Fruit fly (Drosophila melanogaster) whole organism, embryonic: ENCODE measurements around the gene CG43333.
A peak's percentile ranks its signal among the peaks of the same experiment; 100 is the strongest.

Experiments
- Ada2b ChIP-seq: fragments of 200-800 bp; sonication (Bioruptor generic); IDR thresholded peaks from 2 replicates; pipeline ENCODE4 v1.3.6; 2022; ENCODE audit warnings: missing biosample characterization, missing genetic modification characterization
- Aef1 ChIP-seq: fragments of 200-800 bp; sonication (Bioruptor generic); IDR thresholded peaks from 3 replicates; pipeline ENCODE4 v1.3.6; 2022; ENCODE audit warnings: missing biosample characterization, missing genetic modification characterization
- Atf6 ChIP-seq: fragments of 200-800 bp; sonication (Bioruptor generic); IDR thresholded peaks from 2 replicates; pipeline ENCODE4 v1.3.6; 2022; ENCODE audit warnings: missing biosample characterization, missing genetic modification characterization
- BEAF-32 ChIP-seq: fragments of 200-800 bp; sonication (Bioruptor generic); optimal IDR thresholded peaks from 3 replicates; lab custom pipeline; 2017; ENCODE audit warnings: missing biosample characterization, missing genetic modification characterization, mild to moderate bottlenecking, moderate library complexity, missing genetic modification reagents
- Blimp-1 ChIP-seq: fragments of 200-800 bp; sonication (Bioruptor generic); optimal IDR thresholded peaks from 3 replicates; lab custom pipeline; 2018; ENCODE audit warnings: missing biosample characterization, missing genetic modification characterization, mild to moderate bottlenecking, moderate library complexity, missing genetic modification reagents
- BtbVII ChIP-seq: fragments of 200-800 bp; sonication (Bioruptor generic); optimal IDR thresholded peaks from 3 replicates; lab custom pipeline; 2017; ENCODE audit warnings: missing biosample characterization, mild to moderate bottlenecking, missing genetic modification characterization
- CG11696 ChIP-seq: fragments of 200-800 bp; sonication (Bioruptor generic); IDR thresholded peaks from 2 replicates; pipeline ENCODE4 v1.3.6; 2022; ENCODE audit warnings: missing biosample characterization, missing genetic modification characterization
- CG17359 ChIP-seq: fragments of 200-800 bp; sonication (Bioruptor generic); optimal IDR thresholded peaks from 3 replicates; lab custom pipeline; 2018; ENCODE audit warnings: missing biosample characterization, mild to moderate bottlenecking, missing genetic modification characterization, moderate library complexity
- CG18262 ChIP-seq: fragments of 200-800 bp; optimal IDR thresholded peaks from 3 replicates; lab custom pipeline; 2019; ENCODE audit warnings: missing biosample characterization, mild to moderate bottlenecking, missing genetic modification characterization, moderate library complexity
- CG2712 ChIP-seq: fragments of 200-800 bp; optimal IDR thresholded peaks from 3 replicates; lab custom pipeline; 2019; ENCODE audit warnings: missing biosample characterization, mild to moderate bottlenecking, missing genetic modification characterization, moderate library complexity
- CG31441 ChIP-seq: fragments of 200-800 bp; sonication (Bioruptor generic); IDR thresholded peaks from 2 replicates; pipeline ENCODE4 v1.3.6; 2022; ENCODE audit warnings: missing biosample characterization, missing genetic modification characterization
- CG3281 ChIP-seq: fragments of 200-800 bp; sonication (Bioruptor generic); optimal IDR thresholded peaks from 3 replicates; lab custom pipeline; 2017; ENCODE audit warnings: missing biosample characterization, mild to moderate bottlenecking, missing genetic modification characterization
- CG42726 ChIP-seq: fragments of 200-800 bp; sonication (Bioruptor generic); IDR thresholded peaks from 2 replicates; pipeline ENCODE4 v1.3.6; 2022; ENCODE audit warnings: missing biosample characterization, missing genetic modification characterization; ENCODE audit not compliant: partially characterized antibody
- CG4617 ChIP-seq: fragments of 200-800 bp; sonication (Bioruptor generic); optimal IDR thresholded peaks from 3 replicates; lab custom pipeline; 2016; ENCODE audit warnings: missing biosample characterization, missing genetic modification characterization, borderline replicate concordance
- CG7786 ChIP-seq: fragments of 200-800 bp; sonication (Bioruptor generic); optimal IDR thresholded peaks from 2 replicates; lab custom pipeline; 2016; ENCODE audit warnings: missing biosample characterization, missing genetic modification characterization
- Dip2 ChIP-seq: fragments of 200-800 bp; sonication (Bioruptor generic); IDR thresholded peaks from 2 replicates; pipeline ENCODE4 v1.3.6; 2022; ENCODE audit warnings: missing biosample characterization, missing genetic modification characterization
- Ets65A ChIP-seq: fragments of 200-800 bp; sonication (Bioruptor generic); peaks from one replicate; lab custom pipeline; 2016; ENCODE audit warnings: missing biosample characterization, missing genetic modification characterization
- Ets97D ChIP-seq: fragments of 200-800 bp; sonication (Bioruptor generic); optimal IDR thresholded peaks from 3 replicates; lab custom pipeline; 2016; ENCODE audit warnings: missing biosample characterization, missing genetic modification characterization
- Fer1 ChIP-seq: fragments of 200-800 bp; sonication (Bioruptor generic); optimal IDR thresholded peaks from 2 replicates; lab custom pipeline; 2017; ENCODE audit warnings: missing biosample characterization, mild to moderate bottlenecking, missing genetic modification characterization
- H15 ChIP-seq: fragments of 200-800 bp; sonication (Bioruptor generic); IDR thresholded peaks from 3 replicates; pipeline ENCODE4 v1.3.6; 2022; ENCODE audit warnings: missing biosample characterization, missing genetic modification characterization
- HmgD ChIP-seq: fragments of 200-800 bp; sonication (Bioruptor generic); optimal IDR thresholded peaks from 3 replicates; lab custom pipeline; 2016; ENCODE audit warnings: missing biosample characterization, missing genetic modification characterization
- HmgZ ChIP-seq: fragments of 200-800 bp; sonication (Bioruptor generic); optimal IDR thresholded peaks from 2 replicates; lab custom pipeline; 2018; ENCODE audit warnings: missing biosample characterization, mild to moderate bottlenecking, missing genetic modification characterization
- Lhr ChIP-seq: fragments of 200-800 bp; sonication (Bioruptor generic); optimal IDR thresholded peaks from 3 replicates; lab custom pipeline; 2017; ENCODE audit warnings: mild to moderate bottlenecking, missing biosample characterization, missing genetic modification reagents, missing genetic modification characterization
- Max ChIP-seq: fragments of 200-800 bp; sonication (Bioruptor generic); optimal IDR thresholded peaks from 2 replicates; lab custom pipeline; 2016; ENCODE audit warnings: missing biosample characterization, mild to moderate bottlenecking, missing genetic modification characterization
- NFAT ChIP-seq: fragments of 200-800 bp; sonication (Bioruptor generic); IDR thresholded peaks from 2 replicates; pipeline ENCODE4 v1.3.6; 2022; ENCODE audit warnings: missing biosample characterization, missing genetic modification characterization
- Xrp1 ChIP-seq: fragments of 200-800 bp; sonication (Bioruptor generic); IDR thresholded peaks from 2 replicates; pipeline ENCODE4 v1.3.6; 2022; ENCODE audit warnings: missing biosample characterization, missing genetic modification characterization
- bsh ChIP-seq, 2 experiments: fragments of 200-800 bp; sonication (Bioruptor generic); optimal IDR thresholded peaks; 2 replicates each; lab custom pipeline; 2017 to 2018; ENCODE audit warnings: mild to moderate bottlenecking in 2 of 2, missing biosample characterization in 2 of 2, missing genetic modification characterization in 2 of 2, moderate library complexity in 1 of 2
- eve ChIP-seq, 2 experiments: fragments of >200 bp; optimal IDR thresholded peaks; 2 replicates each; lab custom pipeline; 2017; ENCODE audit warnings: missing biosample characterization in 2 of 2, missing genetic modification characterization in 2 of 2
- h ChIP-seq: fragments of >200 bp; optimal IDR thresholded peaks from 2 replicates; lab custom pipeline; 2017
- ind ChIP-seq: fragments of 200-800 bp; sonication (Bioruptor generic); optimal IDR thresholded peaks from 3 replicates; lab custom pipeline; 2016; ENCODE audit warnings: missing biosample characterization, missing genetic modification characterization
- kni ChIP-seq: fragments of 200-800 bp; sonication (Bioruptor generic); optimal IDR thresholded peaks from 3 replicates; lab custom pipeline; 2017; ENCODE audit warnings: mild to moderate bottlenecking, missing biosample characterization, missing genetic modification reagents, missing genetic modification characterization
- nerfin-2 ChIP-seq: fragments of 200-800 bp; sonication (Bioruptor generic); IDR thresholded peaks from 2 replicates; pipeline ENCODE4 v1.3.6; 2022; ENCODE audit warnings: missing biosample characterization, missing genetic modification characterization; ENCODE audit not compliant: partially characterized antibody
- otp ChIP-seq: fragments of 200-800 bp; sonication (Bioruptor generic); IDR thresholded peaks from 3 replicates; pipeline ENCODE4, ENCODE4 v1.3.6; 2022; ENCODE audit warnings: missing biosample characterization, missing genetic modification characterization
- pita ChIP-seq: fragments of 200-800 bp; sonication (Bioruptor generic); optimal IDR thresholded peaks from 2 replicates; lab custom pipeline; 2017; ENCODE audit warnings: missing biosample characterization, mild to moderate bottlenecking, missing genetic modification characterization
- pnt ChIP-seq: fragments of 200-800 bp; sonication (Bioruptor generic); optimal IDR thresholded peaks from 3 replicates; lab custom pipeline; 2016; ENCODE audit warnings: missing biosample characterization, missing genetic modification characterization
- row ChIP-seq: fragments of 200-800 bp; sonication (Bioruptor generic); IDR thresholded peaks from 3 replicates; pipeline ENCODE4 v1.3.6; 2022; ENCODE audit warnings: missing biosample characterization, missing genetic modification characterization
- sc ChIP-seq, 3 experiments: fragments of >200 bp in 2 of 3; fragments of 200-800 bp in 1 of 3; sonication (Bioruptor generic) in 1 of 3; optimal IDR thresholded peaks; 2 replicates in 2 of 3; 3 replicates in 1 of 3; lab custom pipeline; 2017; ENCODE audit warnings: mild to moderate bottlenecking in 1 of 3, missing biosample characterization in 1 of 3, missing genetic modification characterization in 1 of 3, missing genetic modification reagents in 1 of 3
- tin ChIP-seq: fragments of 200-800 bp; sonication (Bioruptor generic); optimal IDR thresholded peaks from 3 replicates; lab custom pipeline; 2016; ENCODE audit warnings: missing biosample characterization, missing genetic modification characterization
- usp ChIP-seq: fragments of >200 bp; optimal IDR thresholded peaks from 2 replicates; lab custom pipeline; 2017; ENCODE audit warnings: missing biosample characterization, missing genetic modification characterization
- vvl ChIP-seq: fragments of 200-800 bp; sonication (Bioruptor generic); IDR thresholded peaks from 2 replicates; pipeline ENCODE4 v1.3.6; 2022; ENCODE audit warnings: missing biosample characterization, missing genetic modification characterization
- zfh1 ChIP-seq: fragments of 200-800 bp; sonication (Bioruptor generic); IDR thresholded peaks from 3 replicates; pipeline ENCODE4 v1.3.6; 2022; ENCODE audit warnings: missing biosample characterization, missing genetic modification characterization

CG43333 gene

DNA sequence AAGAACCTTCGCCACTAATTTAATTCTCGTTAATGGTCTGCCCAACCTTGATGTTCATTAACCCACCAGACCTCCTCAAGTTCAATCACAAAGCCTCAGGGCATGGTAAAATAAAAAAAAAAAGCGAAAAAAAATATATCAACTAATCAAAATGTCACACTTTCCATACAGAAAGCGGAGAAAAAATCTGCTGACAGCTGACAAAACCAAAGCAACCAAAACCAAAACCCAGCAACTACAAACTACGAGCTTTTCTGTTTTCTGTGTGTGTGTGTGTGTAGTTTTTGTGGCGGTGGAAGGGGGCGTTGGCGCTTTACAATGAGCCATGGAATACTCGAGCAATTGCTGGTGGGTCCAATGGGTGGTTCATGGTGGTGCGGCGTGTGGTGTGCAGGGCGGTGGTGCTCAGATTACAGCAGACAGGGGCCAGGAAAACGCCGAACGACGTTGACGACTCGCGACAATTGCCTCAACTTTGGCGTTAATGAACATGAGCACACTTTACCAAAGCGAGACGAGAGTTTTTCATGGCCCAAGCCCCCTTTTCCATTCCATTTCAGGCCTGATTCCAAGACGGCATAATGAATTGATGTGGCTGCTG, 23.4 kb upstream of the CG43333 start (continued):
- TF ChIP-seq CG31441 (GFP tag; lab: Robert Waterston, UW), result no peak
- peak; percentile 30; the same call in 1 of the 2 replicates for TF ChIP-seq Atf6
- TF ChIP-seq pnt (GFP tag; lab: Kevin White, UChicago), result no peak
- no peak for TF ChIP-seq sc (optimal IDR thresholded peaks at IDR 0.05; lab: Kevin White, UChicago)
- TF ChIP-seq sc (GFP tag; optimal IDR thresholded peaks at IDR 0.05; lab: Kevin White, UChicago), result no peak
- TF ChIP-seq nerfin-2 (GFP tag; lab: Robert Waterston, UW), result no peak
- no peak for TF ChIP-seq BEAF-32 (GFP tag; lab: Kevin White, UChicago)
- no peak for TF ChIP-seq CG17359 (tag; lab: Kevin White, UChicago)
- TF ChIP-seq CG11696 (GFP tag; lab: Robert Waterston, UW), result no peak
- TF ChIP-seq tin (GFP tag; lab: Kevin White, UChicago), result no peak
- TF ChIP-seq otp (GFP tag; lab: Robert Waterston, UW), result no peak
- no peak for TF ChIP-seq Aef1 (GFP tag; lab: Robert Waterston, UW)

DNA sequence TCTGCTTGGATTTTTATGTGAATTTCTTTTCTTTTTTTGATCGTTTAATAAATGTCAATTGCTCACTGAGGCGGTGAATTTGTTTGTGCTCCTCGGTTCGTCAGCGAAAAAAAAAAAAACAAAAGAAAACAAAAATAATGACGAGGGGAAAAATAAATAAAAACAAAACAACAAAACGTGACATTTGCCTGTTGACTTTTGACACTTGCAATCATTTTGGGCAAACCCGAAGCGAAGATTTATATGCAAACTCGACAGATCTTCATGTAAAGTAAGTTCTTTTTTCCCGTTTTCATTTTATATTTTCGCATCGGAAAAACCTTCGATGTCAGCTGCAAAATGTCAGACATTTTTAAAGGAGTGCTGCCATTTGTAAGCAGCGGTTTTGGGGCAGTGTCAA, 19.9 kb upstream of the CG43333 start:
- no peak for TF ChIP-seq Lhr (GFP tag; lab: Kevin White, UChicago)
- no peak for TF ChIP-seq h (lab: Kevin White, UChicago)
- no peak for TF ChIP-seq Max
- no peak for TF ChIP-seq Fer1 (GFP tag; lab: Kevin White, UChicago)

DNA sequence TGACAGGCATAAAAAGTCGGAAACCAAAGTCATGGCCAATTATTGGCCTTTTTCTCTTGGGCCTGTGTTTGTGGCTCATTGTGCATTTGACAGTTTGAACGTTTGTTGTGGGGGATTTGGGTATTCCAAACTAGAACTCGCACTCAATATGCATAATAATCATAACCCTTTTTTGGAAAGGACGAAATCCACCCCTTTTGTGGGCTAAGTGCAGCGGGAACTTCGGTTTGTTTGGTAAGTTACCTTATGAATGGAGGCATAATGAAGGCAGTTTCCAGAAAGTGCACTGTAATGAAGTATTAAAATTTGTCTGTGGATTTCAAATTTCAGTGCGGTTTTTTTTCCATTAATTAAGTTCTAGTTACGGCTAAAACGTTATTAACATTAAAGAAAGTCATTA, 17.9 kb upstream of the CG43333 start:
- TF ChIP-seq CG4617 (GFP tag; lab: Kevin White, UChicago), result no peak
- TF ChIP-seq H15, result 0 out of 3 replicates have a peak, but pooled peaks have one; percentile 18
- TF ChIP-seq HmgZ, result no peak
- 0 out of 3 replicates have a peak, but pooled peaks have one; percentile 6 for TF ChIP-seq row (GFP tag; lab: Robert Waterston, UW)
- TF ChIP-seq Xrp1 (GFP tag; lab: Robert Waterston, UW), result peak; percentile 18; the same call in 1 of the 2 replicates
- 0 out of 2 replicates have a peak, but pooled peaks have one; percentile 7 for TF ChIP-seq vvl (GFP tag; lab: Robert Waterston, UW)
- TF ChIP-seq usp (GFP tag; lab: Kevin White, UChicago), result no peak
- 0 out of 2 replicates have a peak, but pooled peaks have one; percentile 9 for TF ChIP-seq Ada2b (GFP tag; lab: Robert Waterston, UW)
- peak in 1 of 2 experiments; percentile 53 for TF ChIP-seq eve (GFP tag; optimal IDR thresholded peaks at IDR 0.05; lab: Kevin White, UChicago)
- peak in 1 of 2 experiments; percentile 32 for TF ChIP-seq bsh (GFP tag; optimal IDR thresholded peaks at IDR 0.05; lab: Kevin White, UChicago)
- no peak for TF ChIP-seq ind
- 0 out of 3 replicates have a peak, but pooled peaks have one; percentile 13 for TF ChIP-seq zfh1 (GFP tag; lab: Robert Waterston, UW)
- peak; percentile 16 for TF ChIP-seq CG2712
- no peak for TF ChIP-seq CG3281 (GFP tag; lab: Kevin White, UChicago)
- TF ChIP-seq CG7786 (GFP tag; lab: Kevin White, UChicago), result no peak
- TF ChIP-seq Ets65A (GFP tag; lab: Kevin White, UChicago), result peak; percentile 53
- TF ChIP-seq Ets97D (GFP tag; lab: Kevin White, UChicago), result no peak
- peak; percentile 6 for TF ChIP-seq CG18262 (tag; lab: Kevin White, UChicago)
- TF ChIP-seq Blimp-1 (GFP tag; lab: Kevin White, UChicago), result peak; percentile 29
- no peak for TF ChIP-seq CG42726 (GFP tag; lab: Robert Waterston, UW)
- TF ChIP-seq pita (GFP tag; lab: Kevin White, UChicago), result no peak
- no peak for TF ChIP-seq BtbVII (GFP tag; lab: Kevin White, UChicago)
- no peak for TF ChIP-seq NFAT (GFP tag; lab: Robert Waterston, UW)
- no peak for TF ChIP-seq Dip2
- TF ChIP-seq Aef1 (GFP tag; lab: Robert Waterston, UW), result peak; percentile 14; the same call in 1 of the 3 replicates
- TF ChIP-seq HmgD, result no peak
- TF ChIP-seq kni (GFP tag; lab: Kevin White, UChicago), result peak; percentile 56
